Fruit fly (Drosophila melanogaster) whole organism, embryonic: ENCODE measurements around the gene c12.2.

Source experiments
- Ada2b ChIP-seq: fragments of 200-800 bp; sonication (Bioruptor generic); IDR thresholded peaks from 2 replicates; pipeline ENCODE4 v1.3.6; 2022; ENCODE audit warnings: missing biosample characterization, missing genetic modification characterization
- Adf1 ChIP-seq: fragments of 200-800 bp; sonication (Bioruptor generic); IDR thresholded peaks from 2 replicates; pipeline ENCODE4 v1.3.6; 2022; ENCODE audit warnings: missing biosample characterization, missing genetic modification characterization
- Antp ChIP-seq: fragments of 200-800 bp; sonication (Bioruptor generic); optimal IDR thresholded peaks from 3 replicates; lab custom pipeline; 2016; ENCODE audit warnings: missing biosample characterization, missing genetic modification characterization
- CG10462 ChIP-seq: fragments of 200-800 bp; sonication (Bioruptor generic); optimal IDR thresholded peaks from 2 replicates; lab custom pipeline; 2016; ENCODE audit warnings: missing biosample characterization, missing genetic modification characterization
- CG10654 ChIP-seq: fragments of 200-800 bp; sonication (Bioruptor generic); optimal IDR thresholded peaks from 2 replicates; lab custom pipeline; 2016; ENCODE audit warnings: missing biosample characterization, missing genetic modification characterization
- CG10979 ChIP-seq: fragments of 200-800 bp; sonication (Bioruptor generic); optimal IDR thresholded peaks from 2 replicates; lab custom pipeline; 2018; ENCODE audit warnings: missing biosample characterization, mild to moderate bottlenecking, missing genetic modification characterization, moderate library complexity
- CG11695 ChIP-seq: fragments of 200-800 bp; sonication (Bioruptor generic); IDR thresholded peaks from 3 replicates; pipeline ENCODE4 v1.3.6; 2022; ENCODE audit warnings: missing biosample characterization, missing genetic modification characterization
- CG13624 ChIP-seq: fragments of 200-800 bp; sonication (Bioruptor generic); optimal IDR thresholded peaks from 2 replicates; lab custom pipeline; 2016; ENCODE audit warnings: missing biosample characterization, missing genetic modification characterization
- CG17328 ChIP-seq: fragments of 200-800 bp; sonication (Bioruptor generic); IDR thresholded peaks from 2 replicates; pipeline ENCODE4 v1.3.6; 2022; ENCODE audit warnings: missing biosample characterization, missing genetic modification characterization
- CG17359 ChIP-seq: fragments of 200-800 bp; sonication (Bioruptor generic); optimal IDR thresholded peaks from 3 replicates; lab custom pipeline; 2018; ENCODE audit warnings: missing biosample characterization, mild to moderate bottlenecking, missing genetic modification characterization, moderate library complexity
- CG17802 ChIP-seq: fragments of 200-800 bp; sonication (Bioruptor generic); optimal IDR thresholded peaks from 2 replicates; lab custom pipeline; 2018; ENCODE audit warnings: missing biosample characterization, mild to moderate bottlenecking, missing genetic modification characterization, moderate library complexity
- CG1832 ChIP-seq: fragments of 200-800 bp; sonication (Bioruptor generic); optimal IDR thresholded peaks from 2 replicates; lab custom pipeline; 2017; ENCODE audit warnings: missing biosample characterization, mild to moderate bottlenecking, missing genetic modification characterization, inconsistent platforms
- CG18599 ChIP-seq: fragments of 200-800 bp; sonication (Bioruptor generic); optimal IDR thresholded peaks from 3 replicates; lab custom pipeline; 2017; ENCODE audit warnings: missing biosample characterization, missing genetic modification characterization, mild to moderate bottlenecking, moderate library complexity, missing genetic modification reagents
- CG2678 ChIP-seq: fragments of 200-800 bp; sonication (Bioruptor generic); optimal IDR thresholded peaks from 3 replicates; lab custom pipeline; 2019; ENCODE audit warnings: missing biosample characterization, mild to moderate bottlenecking, missing genetic modification characterization, moderate library complexity
- CG31224 ChIP-seq: fragments of 200-800 bp; sonication (Bioruptor generic); IDR thresholded peaks from 2 replicates; pipeline ENCODE4 v1.3.6; 2022; ENCODE audit warnings: missing biosample characterization, missing genetic modification characterization
- CG31441 ChIP-seq: fragments of 200-800 bp; sonication (Bioruptor generic); IDR thresholded peaks from 2 replicates; pipeline ENCODE4 v1.3.6; 2022; ENCODE audit warnings: missing biosample characterization, missing genetic modification characterization
- CG3163 ChIP-seq: fragments of 200-800 bp; sonication (Bioruptor generic); optimal IDR thresholded peaks from 3 replicates; lab custom pipeline; 2016; ENCODE audit warnings: missing biosample characterization, missing genetic modification characterization
- CG4360 ChIP-seq: fragments of 200-800 bp; sonication (Bioruptor generic); IDR thresholded peaks from 2 replicates; pipeline ENCODE4 v1.3.6; 2022; ENCODE audit warnings: missing biosample characterization, missing genetic modification characterization
- CG5245 ChIP-seq: fragments of 200-800 bp; sonication (Bioruptor generic); optimal IDR thresholded peaks from 3 replicates; lab custom pipeline; 2016; ENCODE audit warnings: missing biosample characterization, missing genetic modification characterization
- CG7271 ChIP-seq: fragments of 200-800 bp; sonication (Bioruptor generic); optimal IDR thresholded peaks from 2 replicates; lab custom pipeline; 2018; ENCODE audit warnings: missing biosample characterization, mild to moderate bottlenecking, missing genetic modification characterization, moderate library complexity
- CG8089 ChIP-seq: fragments of 200-800 bp; sonication (Bioruptor generic); optimal IDR thresholded peaks from 3 replicates; lab custom pipeline; 2016; ENCODE audit warnings: missing biosample characterization, missing genetic modification characterization
- CG9727 ChIP-seq: fragments of 200-800 bp; sonication (Bioruptor generic); optimal IDR thresholded peaks from 3 replicates; lab custom pipeline; 2017; ENCODE audit warnings: missing biosample characterization, mild to moderate bottlenecking, missing genetic modification characterization
- CkIIα-i1 ChIP-seq: fragments of 200-800 bp; sonication (Bioruptor generic); IDR thresholded peaks from 2 replicates; pipeline ENCODE4 v1.3.6; 2022; ENCODE audit warnings: missing biosample characterization, missing genetic modification characterization
- CoRest ChIP-seq: fragments of 200-800 bp; sonication (Bioruptor generic); optimal IDR thresholded peaks from 3 replicates; lab custom pipeline; 2018; ENCODE audit warnings: missing biosample characterization, mild to moderate bottlenecking, missing genetic modification characterization, moderate library complexity
- D ChIP-seq, 2 experiments: fragments of 200-800 bp in 1 of 2; fragments of >200 bp in 1 of 2; sonication (Bioruptor generic) in 1 of 2; optimal IDR thresholded peaks; 2 replicates in 1 of 2; 3 replicates in 1 of 2; lab custom pipeline; 2017; ENCODE audit warnings: mild to moderate bottlenecking in 1 of 2, missing biosample characterization in 1 of 2, missing genetic modification characterization in 1 of 2, missing genetic modification reagents in 1 of 2
- Dip2 ChIP-seq: fragments of 200-800 bp; sonication (Bioruptor generic); IDR thresholded peaks from 2 replicates; pipeline ENCODE4 v1.3.6; 2022; ENCODE audit warnings: missing biosample characterization, missing genetic modification characterization
- Dp ChIP-seq: fragments of 200-800 bp; sonication (Bioruptor generic); optimal IDR thresholded peaks from 2 replicates; lab custom pipeline; 2018; ENCODE audit warnings: missing biosample characterization, mild to moderate bottlenecking, missing genetic modification characterization, moderate library complexity
- Gug ChIP-seq: fragments of 200-800 bp; sonication (Bioruptor generic); IDR thresholded peaks from 4 replicates; pipeline ENCODE4 v1.3.6; 2022; ENCODE audit warnings: missing biosample characterization, missing genetic modification characterization
- Oli ChIP-seq: fragments of 200-800 bp; sonication (Bioruptor generic); optimal IDR thresholded peaks from 2 replicates; lab custom pipeline; 2018; ENCODE audit warnings: missing biosample characterization, mild to moderate bottlenecking, missing genetic modification characterization, moderate library complexity
- Side ChIP-seq: fragments of 200-800 bp; sonication (Bioruptor generic); optimal IDR thresholded peaks from 2 replicates; lab custom pipeline; 2016; ENCODE audit warnings: missing biosample characterization, missing genetic modification characterization
- Tbp ChIP-seq: fragments of >200 bp; optimal IDR thresholded peaks from 2 replicates; lab custom pipeline; 2018; ENCODE audit warnings: missing biosample characterization, missing genetic modification characterization
- bbx ChIP-seq: fragments of 200-800 bp; sonication (Bioruptor generic); IDR thresholded peaks from 2 replicates; pipeline ENCODE4 v1.3.6; 2022; ENCODE audit warnings: missing biosample characterization, missing genetic modification characterization; ENCODE audit not compliant: partially characterized antibody
- bcd ChIP-seq: fragments of 200-800 bp; sonication (Bioruptor generic); optimal IDR thresholded peaks from 2 replicates; lab custom pipeline; 2017; ENCODE audit warnings: missing biosample characterization, mild to moderate bottlenecking, missing genetic modification characterization
- br ChIP-seq: fragments of >200 bp; optimal IDR thresholded peaks from 2 replicates; lab custom pipeline; 2017
- chm ChIP-seq: fragments of 200-800 bp; sonication (Bioruptor generic); IDR thresholded peaks from 2 replicates; pipeline ENCODE4 v1.3.6; 2022; ENCODE audit warnings: missing biosample characterization, missing genetic modification characterization
- danr ChIP-seq: fragments of 200-800 bp; sonication (Bioruptor generic); IDR thresholded peaks from 2 replicates; pipeline ENCODE4 v1.3.6; 2022; ENCODE audit warnings: missing biosample characterization, missing genetic modification characterization
- ems ChIP-seq: fragments of 200-800 bp; sonication (Bioruptor generic); optimal IDR thresholded peaks from 3 replicates; lab custom pipeline; 2016; ENCODE audit warnings: missing biosample characterization, missing genetic modification characterization
- gfzf ChIP-seq: fragments of 200-800 bp; sonication (Bioruptor generic); optimal IDR thresholded peaks from 2 replicates; lab custom pipeline; 2016; ENCODE audit warnings: missing biosample characterization, mild to moderate bottlenecking, missing genetic modification characterization, moderate library complexity
- gsb-n ChIP-seq: fragments of 200-800 bp; sonication (Bioruptor generic); optimal IDR thresholded peaks from 3 replicates; lab custom pipeline; 2018; ENCODE audit warnings: missing biosample characterization, mild to moderate bottlenecking, missing genetic modification characterization
- inv ChIP-seq: fragments of 200-800 bp; sonication (Bioruptor generic); IDR thresholded peaks from 2 replicates; pipeline ENCODE4 v1.3.6; 2022; ENCODE audit warnings: missing biosample characterization, missing genetic modification characterization; ENCODE audit not compliant: partially characterized antibody
- ken ChIP-seq: fragments of 200-800 bp; sonication (Bioruptor generic); IDR thresholded peaks from 3 replicates; pipeline ENCODE4 v1.3.6; 2022; ENCODE audit warnings: missing biosample characterization, missing genetic modification characterization
- nau ChIP-seq: fragments of 200-800 bp; sonication (Bioruptor generic); optimal IDR thresholded peaks from 3 replicates; lab custom pipeline; 2017; ENCODE audit warnings: missing biosample characterization, mild to moderate bottlenecking, missing genetic modification characterization, missing genetic modification reagents
- onecut ChIP-seq: fragments of 200-800 bp; sonication (Bioruptor generic); IDR thresholded peaks from 2 replicates; pipeline ENCODE4 v1.3.6; 2022; ENCODE audit warnings: missing biosample characterization, missing genetic modification characterization
- pan ChIP-seq, 4 experiments: fragments of >200 bp in 3 of 4; fragments of 200-800 bp in 1 of 4; sonication (Bioruptor generic) in 1 of 4; optimal IDR thresholded peaks in 3 of 4; IDR thresholded peaks in 1 of 4; 2 replicates each; pipeline versions ENCODE4 v1.3.6 to Lab custom; 2017 to 2022; ENCODE audit warnings: missing biosample characterization in 2 of 4, missing genetic modification characterization in 2 of 4, mixed read lengths in 1 of 4
- ro ChIP-seq: fragments of 200-800 bp; sonication (Bioruptor generic); IDR thresholded peaks from 2 replicates; pipeline ENCODE4 v1.3.6; 2022; ENCODE audit warnings: missing biosample characterization, missing genetic modification characterization
- tap ChIP-seq: fragments of 200-800 bp; optimal IDR thresholded peaks from 3 replicates; lab custom pipeline; 2019; ENCODE audit warnings: missing biosample characterization, mild to moderate bottlenecking, missing genetic modification characterization, moderate library complexity
- tin ChIP-seq: fragments of 200-800 bp; sonication (Bioruptor generic); optimal IDR thresholded peaks from 3 replicates; lab custom pipeline; 2016; ENCODE audit warnings: missing biosample characterization, missing genetic modification characterization
- tna ChIP-seq: fragments of 200-800 bp; sonication (Bioruptor generic); IDR thresholded peaks from 2 replicates; pipeline ENCODE4 v1.3.6; 2022; ENCODE audit warnings: missing biosample characterization, missing genetic modification characterization; ENCODE audit not compliant: partially characterized antibody
- wor ChIP-seq: fragments of 200-800 bp; sonication (Bioruptor generic); IDR thresholded peaks from 2 replicates; pipeline ENCODE4 v1.3.6; 2022; ENCODE audit warnings: missing biosample characterization, missing genetic modification characterization
- yki ChIP-seq: fragments of >200 bp; optimal IDR thresholded peaks from 3 replicates; lab custom pipeline; 2018

c12.2 gene

DNA sequence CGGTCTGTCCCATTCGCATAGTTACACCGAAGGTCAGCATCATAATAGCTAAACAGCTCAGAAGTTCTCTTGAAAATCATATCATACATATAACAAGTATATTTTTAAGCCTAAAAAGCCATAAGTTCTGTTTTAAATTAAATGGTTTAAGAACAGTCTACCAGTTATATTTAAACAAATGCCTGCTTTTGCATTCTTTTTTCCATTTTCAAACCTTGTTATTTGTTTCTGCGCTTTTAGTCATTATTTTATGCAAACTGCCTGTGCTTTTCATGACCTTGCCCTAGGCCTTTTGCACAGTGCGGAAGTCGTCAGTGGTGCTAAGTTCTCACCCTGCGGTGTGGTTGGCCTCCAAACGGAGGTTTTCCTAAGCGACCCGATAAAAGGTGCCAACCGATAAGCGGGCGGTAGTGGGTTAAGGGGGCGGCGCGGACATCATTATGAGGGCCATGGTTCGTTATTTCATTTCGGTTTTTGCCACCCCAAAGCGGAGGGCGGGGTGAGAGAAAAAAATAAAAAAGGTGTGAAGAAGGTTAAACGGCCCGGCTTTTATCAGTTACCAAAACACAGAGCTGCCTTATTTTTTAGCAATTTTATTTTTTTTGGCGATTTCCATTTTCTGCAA is 25.4 kb downstream of the c12.2 start (continued):
- no peak for TF ChIP-seq pan (optimal IDR thresholded peaks at IDR 0.05; lab: Kevin White, UChicago)
- peak in 1 of 2 experiments; percentile 63 for TF ChIP-seq pan (GFP tag; optimal IDR thresholded peaks at IDR 0.05 in 1 of 2, IDR thresholded peaks at IDR 0.05 in 1 of 2)
- peak; percentile 42 for TF ChIP-seq CG17359 (tag; lab: Kevin White, UChicago)
- TF ChIP-seq bcd (GFP tag; lab: Kevin White, UChicago) = peak; percentile 54
- peak; percentile 34 for TF ChIP-seq Side (GFP tag; lab: Kevin White, UChicago)
- peak; percentile 43 for TF ChIP-seq ems (GFP tag; lab: Kevin White, UChicago)
- TF ChIP-seq CG10654 (GFP tag; lab: Kevin White, UChicago) = no peak
- TF ChIP-seq CkIIα-i1 (GFP tag; lab: Robert Waterston, UW) = no peak
- TF ChIP-seq tap (tag; lab: Kevin White, UChicago) = peak; percentile 30
- TF ChIP-seq wor (GFP tag; lab: Robert Waterston, UW) = 0 out of 2 replicates have a peak, but pooled peaks have one; percentile 24
- no peak for TF ChIP-seq CG8089 (GFP tag; lab: Kevin White, UChicago)
- no peak for TF ChIP-seq Dip2
- TF ChIP-seq Tbp (GFP tag; lab: Kevin White, UChicago) = no peak
- TF ChIP-seq bbx = no peak
- peak; percentile 78 for TF ChIP-seq CG18599 (GFP tag; lab: Kevin White, UChicago)
- peak; percentile 37; the same call in 1 of the 2 replicates for TF ChIP-seq CG31441 (GFP tag; lab: Robert Waterston, UW)
- no peak for TF ChIP-seq CG7271
- no peak for TF ChIP-seq tna
- TF ChIP-seq CG10462 (GFP tag; lab: Kevin White, UChicago) = no peak
- TF ChIP-seq CG4360 (GFP tag; lab: Robert Waterston, UW) = no peak
- peak; percentile 23 for TF ChIP-seq CG10979 (tag; lab: Kevin White, UChicago)
- TF ChIP-seq nau (GFP tag; lab: Kevin White, UChicago) = peak; percentile 12
- TF ChIP-seq CG17802 (tag; lab: Kevin White, UChicago) = no peak
- no peak for TF ChIP-seq CG3163 (GFP tag; lab: Kevin White, UChicago)
- TF ChIP-seq inv (GFP tag; lab: Robert Waterston, UW) = no peak
- no peak for TF ChIP-seq CG1832 (GFP tag; lab: Kevin White, UChicago)
- peak; percentile 35 for TF ChIP-seq Antp (GFP tag; lab: Kevin White, UChicago)
- no peak for TF ChIP-seq danr (GFP tag; lab: Robert Waterston, UW)
- TF ChIP-seq CG17328 (GFP tag; lab: Robert Waterston, UW) = no peak
- peak; percentile 59 for TF ChIP-seq Oli
- no peak for TF ChIP-seq D (optimal IDR thresholded peaks at IDR 0.05; lab: Kevin White, UChicago)
- peak; percentile 10 for TF ChIP-seq D (GFP tag; optimal IDR thresholded peaks at IDR 0.05; lab: Kevin White, UChicago)
- TF ChIP-seq CG13624 = peak; percentile 19
- no peak for TF ChIP-seq chm (GFP tag; lab: Robert Waterston, UW)
- TF ChIP-seq Adf1 (GFP tag; lab: Robert Waterston, UW) = peak; percentile 16; the same call in 1 of the 2 replicates
- peak; percentile 21; the same call in 1 of the 2 replicates for TF ChIP-seq Ada2b (GFP tag; lab: Robert Waterston, UW)
- no peak for TF ChIP-seq yki
- TF ChIP-seq CG31224 = no peak
- no peak for TF ChIP-seq CG5245 (GFP tag; lab: Kevin White, UChicago)
- TF ChIP-seq CG11695 = peak; percentile 28; the same call in 1 of the 3 replicates
- peak; percentile 20 for TF ChIP-seq tin (GFP tag; lab: Kevin White, UChicago)
- TF ChIP-seq ken = no peak
- peak; percentile 20; the same call in 1 of the 4 replicates for TF ChIP-seq Gug (GFP tag; lab: Robert Waterston, UW)
- TF ChIP-seq onecut (GFP tag; lab: Robert Waterston, UW) = 0 out of 2 replicates have a peak, but pooled peaks have one; percentile 21
- peak; percentile 75 for TF ChIP-seq CoRest (tag; lab: Kevin White, UChicago)
- no peak for TF ChIP-seq br (lab: Kevin White, UChicago)
- TF ChIP-seq Dp = no peak
- no peak for TF ChIP-seq gsb-n (tag; lab: Kevin White, UChicago)
- peak; percentile 61 for TF ChIP-seq CG9727 (GFP tag; lab: Kevin White, UChicago)
- TF ChIP-seq gfzf = no peak
- TF ChIP-seq ro = no peak
- TF ChIP-seq CG2678 (tag; lab: Kevin White, UChicago) = peak; percentile 83
